Worm (Caenorhabditis elegans) whole organism, late embryonic: ENCODE results near the gene atg-3.
A peak's percentile ranks its signal among the peaks of the same experiment; 100 is the strongest.

ENCODE experiments used
- C08G9.2 ChIP-seq: sonication (generic microtip); optimal IDR thresholded peaks from 2 replicates; lab custom pipeline; 2016; ENCODE audit warnings: mild to moderate bottlenecking, missing genetic modification characterization, moderate library complexity, missing compliant biosample characterization
- K02D7.2 ChIP-seq: sonication (generic microtip); optimal IDR thresholded peaks from 2 replicates; lab custom pipeline; 2017; ENCODE audit warnings: mild to moderate bottlenecking, missing genetic modification characterization, missing compliant biosample characterization
- ama-1 ChIP-seq: fragments of 150-350 bp; optimal IDR thresholded peaks from 2 replicates; lab custom pipeline; 2014
- ceh-14 ChIP-seq: sonication (generic microtip); optimal IDR thresholded peaks from 2 replicates; lab custom pipeline; 2016; ENCODE audit warnings: missing genotype, missing genetic modification characterization, missing compliant biosample characterization
- ceh-18 ChIP-seq: sonication (generic microtip); optimal IDR thresholded peaks from 2 replicates; lab custom pipeline; 2016; ENCODE audit warnings: missing genetic modification characterization, missing compliant biosample characterization
- ceh-19 ChIP-seq: fragments of 200-800 bp; sonication (Bioruptor generic); optimal IDR thresholded peaks from 2 replicates; lab custom pipeline; 2018; ENCODE audit warnings: mild to moderate bottlenecking, missing genetic modification characterization, missing compliant biosample characterization
- ceh-2 ChIP-seq: sonication (generic microtip); optimal IDR thresholded peaks from 2 replicates; lab custom pipeline; 2016; ENCODE audit warnings: missing genotype, missing genetic modification characterization, missing compliant biosample characterization
- ceh-24 ChIP-seq: sonication (generic microtip); optimal IDR thresholded peaks from 2 replicates; lab custom pipeline; 2016; ENCODE audit warnings: mild to moderate bottlenecking, missing genetic modification characterization, missing compliant biosample characterization
- ceh-31 ChIP-seq: sonication (generic microtip); optimal IDR thresholded peaks from 2 replicates; lab custom pipeline; 2016; ENCODE audit warnings: missing genetic modification characterization, missing compliant biosample characterization
- ceh-34 ChIP-seq: sonication (generic microtip); optimal IDR thresholded peaks from 2 replicates; lab custom pipeline; 2016; ENCODE audit warnings: mild to moderate bottlenecking, missing genetic modification characterization, missing compliant biosample characterization
- ceh-48 ChIP-seq: sonication (generic microtip); optimal IDR thresholded peaks from 2 replicates; lab custom pipeline; 2016; ENCODE audit warnings: missing genetic modification characterization, inconsistent platforms, missing compliant biosample characterization
- ceh-6 ChIP-seq: fragments of 200-800 bp; sonication (Bioruptor generic); optimal IDR thresholded peaks from 2 replicates; lab custom pipeline; 2018; ENCODE audit warnings: mild to moderate bottlenecking, missing genetic modification characterization, missing compliant biosample characterization
- dmd-4 ChIP-seq: sonication (generic microtip); optimal IDR thresholded peaks from 2 replicates; lab custom pipeline; 2016; ENCODE audit warnings: borderline replicate concordance, missing genetic modification characterization, missing compliant biosample characterization
- elt-2 ChIP-seq: sonication (generic microtip); optimal IDR thresholded peaks from 2 replicates; lab custom pipeline; 2016; ENCODE audit warnings: missing genetic modification reagents, missing genetic modification characterization, missing compliant biosample characterization
- ets-4 ChIP-seq: sonication (generic microtip); optimal IDR thresholded peaks from 2 replicates; lab custom pipeline; 2016; ENCODE audit warnings: missing genetic modification characterization, missing compliant biosample characterization
- gmeb-2 ChIP-seq: sonication (generic microtip); optimal IDR thresholded peaks from 2 replicates; lab custom pipeline; 2016; ENCODE audit warnings: missing genetic modification characterization, inconsistent platforms, missing compliant biosample characterization
- hlh-13 ChIP-seq: fragments of 200-800 bp; sonication (Bioruptor generic); optimal IDR thresholded peaks from 2 replicates; lab custom pipeline; 2018; ENCODE audit warnings: mild to moderate bottlenecking, missing genetic modification characterization, missing compliant biosample characterization
- hlh-30 ChIP-seq: sonication (generic microtip); optimal IDR thresholded peaks from 2 replicates; lab custom pipeline; 2017; ENCODE audit warnings: antibody characterized with exemption, missing genetic modification characterization, missing compliant biosample characterization; ENCODE audit not compliant: insufficient read depth
- lim-6 ChIP-seq: sonication (generic microtip); optimal IDR thresholded peaks from 2 replicates; lab custom pipeline; 2016; ENCODE audit warnings: missing genetic modification characterization, missing compliant biosample characterization
- nfya-1 ChIP-seq: sonication (generic microtip); optimal IDR thresholded peaks from 2 replicates; lab custom pipeline; 2017; ENCODE audit warnings: missing genetic modification characterization, mild to moderate bottlenecking, missing compliant biosample characterization, antibody characterized with exemption, moderate library complexity
- nhr-11 ChIP-seq: fragments of 150-350 bp; optimal IDR thresholded peaks from 2 replicates; lab custom pipeline; 2014; ENCODE audit warnings: missing biosample characterization, missing genetic modification characterization
- nhr-232 ChIP-seq: sonication (generic microtip); optimal IDR thresholded peaks from 2 replicates; lab custom pipeline; 2016; ENCODE audit warnings: missing genetic modification characterization, missing compliant biosample characterization
- odd-2 ChIP-seq: sonication (generic microtip); optimal IDR thresholded peaks from 2 replicates; lab custom pipeline; 2017; ENCODE audit warnings: antibody characterized with exemption, mild to moderate bottlenecking, missing genetic modification characterization, missing compliant biosample characterization
- pax-1 ChIP-seq: fragments of 150-350 bp; optimal IDR thresholded peaks from 2 replicates; lab custom pipeline; 2014; ENCODE audit warnings: missing biosample characterization, missing genetic modification characterization
- pha-4 ChIP-seq: fragments of 150-350 bp; optimal IDR thresholded peaks from 2 replicates; lab custom pipeline; 2018; ENCODE audit warnings: missing biosample characterization, missing genetic modification reagents, missing genetic modification characterization
- pros-1 ChIP-seq: fragments of 150-350 bp; optimal IDR thresholded peaks from 2 replicates; lab custom pipeline; 2014; ENCODE audit warnings: missing biosample characterization, missing genetic modification reagents, missing genetic modification characterization
- ref-2 ChIP-seq: sonication (generic microtip); optimal IDR thresholded peaks from 2 replicates; lab custom pipeline; 2016; ENCODE audit warnings: missing genetic modification characterization, missing compliant biosample characterization
- rnt-1 ChIP-seq: sonication (generic microtip); optimal IDR thresholded peaks from 2 replicates; lab custom pipeline; 2016; ENCODE audit warnings: missing genetic modification characterization, missing compliant biosample characterization
- syd-9 ChIP-seq: sonication (generic microtip); optimal IDR thresholded peaks from 2 replicates; lab custom pipeline; 2016; ENCODE audit warnings: mild to moderate bottlenecking, missing genetic modification characterization, moderate library complexity, missing compliant biosample characterization
- tbx-2 ChIP-seq: sonication (generic microtip); optimal IDR thresholded peaks from 2 replicates; lab custom pipeline; 2016; ENCODE audit warnings: missing genetic modification characterization, missing compliant biosample characterization
- ttx-3 ChIP-seq: sonication (generic microtip); optimal IDR thresholded peaks from 2 replicates; lab custom pipeline; 2016; ENCODE audit warnings: missing genetic modification reagents, missing genetic modification characterization, missing compliant biosample characterization
- unc-42 ChIP-seq: sonication (generic microtip); optimal IDR thresholded peaks from 2 replicates; lab custom pipeline; 2016; ENCODE audit warnings: missing genotype, missing genetic modification characterization, missing compliant biosample characterization
- unc-55 ChIP-seq: sonication (generic microtip); optimal IDR thresholded peaks from 2 replicates; lab custom pipeline; 2017; ENCODE audit warnings: missing biosample characterization, missing genetic modification reagents, missing genetic modification characterization
- unc-86 ChIP-seq: sonication (generic microtip); optimal IDR thresholded peaks from 2 replicates; lab custom pipeline; 2016; ENCODE audit warnings: missing genetic modification characterization, missing compliant biosample characterization

atg-3 gene

ce11 chrIV:991647-992400, 18.5 kb upstream of the atg-3 start, which contains the start of gene lep-2:
lep-2 (plus strand) TSS chrIV:992283.
- no peak for TF ChIP-seq ttx-3
- TF ChIP-seq nfya-1 (tag; lab: Kevin White, UChicago) = peak; percentile 10
- peak; percentile 79 for TF ChIP-seq ceh-48 (tag; lab: Kevin White, UChicago)

ce11 chrIV:998914-999313, 11.4 kb upstream of the atg-3 start, which contains the start of gene Y55F3AM.5:
Y55F3AM.5 (plus strand) TSS chrIV:999214.
- TF ChIP-seq nhr-11 (tag; lab: Kevin White, UChicago) (no peak), ceh-2 (tag; lab: Kevin White, UChicago) (no peak), nhr-232 (tag; lab: Kevin White, UChicago) (no peak), lim-6 (tag; lab: Kevin White, UChicago) (no peak), ets-4 (tag; lab: Kevin White, UChicago) (no peak), C08G9.2 (tag; lab: Kevin White, UChicago) (no peak), ceh-14 (tag; lab: Kevin White, UChicago) (no peak), ama-1 (lab: Kevin White, UChicago) (no peak), pha-4 (no peak), tbx-2 (tag; lab: Kevin White, UChicago) (no peak), elt-2 (no peak), hlh-13 (GFP tag; lab: Kevin White, UChicago) (no peak), ceh-24 (tag; lab: Kevin White, UChicago) (no peak), pax-1 (tag; lab: Kevin White, UChicago) (no peak), pros-1 (tag; lab: Kevin White, UChicago) (no peak), odd-2 (tag; lab: Kevin White, UChicago) (no peak), ref-2 (tag; lab: Kevin White, UChicago) (no peak), ceh-19 (GFP tag; lab: Kevin White, UChicago) (no peak), hlh-30 (tag; lab: Kevin White, UChicago) (no peak), dmd-4 (tag; lab: Kevin White, UChicago) (no peak)

ce11 chrIV:999675-1000074, 10.6 kb upstream of the atg-3 start:
- TF ChIP-seq ceh-48 (tag; lab: Kevin White, UChicago) (peak; percentile 91), ceh-18 (tag; lab: Kevin White, UChicago) (no peak), K02D7.2 (tag; lab: Kevin White, UChicago) (no peak), ama-1 (lab: Kevin White, UChicago) (no peak), unc-42 (no peak)
- TF ChIP-seq, all 69 proteins: peak for 1

ce11 chrIV:1000441-1000840, 9.9 kb upstream of the atg-3 start:
- TF ChIP-seq hlh-13 (GFP tag; lab: Kevin White, UChicago) (no peak), C08G9.2 (tag; lab: Kevin White, UChicago) (no peak), gmeb-2 (tag; lab: Kevin White, UChicago) (no peak), unc-86 (tag; lab: Kevin White, UChicago) (no peak), ceh-48 (tag; lab: Kevin White, UChicago) (peak; percentile 91), rnt-1 (no peak), syd-9 (tag; lab: Kevin White, UChicago) (no peak), ceh-6 (no peak)

ce11 chrIV:1005761-1006160, 4.6 kb upstream of the atg-3 start, which contains the start of gene immp-2:
immp-2 (minus strand) TSS chrIV:1005861.
- TF ChIP-seq pros-1 (tag; lab: Kevin White, UChicago) = no peak
- TF ChIP-seq pha-4 = no peak
- TF ChIP-seq unc-55 (GFP tag; lab: Kevin White, UChicago) = no peak
- TF ChIP-seq syd-9 (tag; lab: Kevin White, UChicago) = no peak
- no peak for TF ChIP-seq ceh-34 (tag; lab: Kevin White, UChicago)
- no peak for TF ChIP-seq ceh-31 (tag; lab: Kevin White, UChicago)
- TF ChIP-seq ceh-48 (tag; lab: Kevin White, UChicago) = no peak
